Worm (Caenorhabditis elegans): Measurements from ENCODE around the gene fbxa-147.

DNA sequence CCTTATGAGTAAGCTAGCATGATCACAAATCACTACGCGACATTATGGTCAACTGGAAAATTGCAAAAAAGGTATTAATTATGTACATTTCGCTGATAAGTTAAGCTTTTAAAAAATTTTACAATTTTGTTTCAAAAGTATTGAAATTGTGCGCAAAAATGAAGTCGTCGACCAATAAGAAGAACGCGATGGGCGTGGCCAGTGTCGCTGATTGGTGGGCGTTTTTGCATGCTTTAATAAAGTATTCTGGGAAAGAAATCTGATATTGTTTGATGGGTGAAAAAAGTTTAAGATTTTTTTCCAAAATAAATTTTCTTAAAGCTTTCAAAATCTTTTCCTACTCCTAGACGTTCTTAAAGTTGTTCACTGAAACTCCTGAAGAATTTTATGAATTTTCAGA lies 38.0 kb upstream of the fbxa-147 start:
- TF ChIP-seq lin-39 (tag; optimal IDR thresholded peaks at IDR 0.05) (no peak), unc-62 (GFP tag; optimal IDR thresholded peaks at IDR 0.05) (no peak), ztf-11 (tag; optimal IDR thresholded peaks at IDR 0.05) (no peak), ZK546.5 (tag; optimal IDR thresholded peaks at IDR 0.05) (no peak), ztf-4 (tag; optimal IDR thresholded peaks at IDR 0.05) (no peak), mab-5 (tag; optimal IDR thresholded peaks at IDR 0.05) (no peak), dmd-4 (tag; optimal IDR thresholded peaks at IDR 0.05) (no peak), skn-1 (tag; optimal IDR thresholded peaks at IDR 0.05) (no peak), nhr-237 (tag; optimal IDR thresholded peaks at IDR 0.05) (no peak), alr-1 (tag; optimal IDR thresholded peaks at IDR 0.05) (no peak), elt-1 (tag; optimal IDR thresholded peaks at IDR 0.05) (no peak), peb-1 (tag; optimal IDR thresholded peaks at IDR 0.05) (no peak)
